Worm (Caenorhabditis elegans): ENCODE results near the gene R11E3.1.

R11E3.1 gene

DNA sequence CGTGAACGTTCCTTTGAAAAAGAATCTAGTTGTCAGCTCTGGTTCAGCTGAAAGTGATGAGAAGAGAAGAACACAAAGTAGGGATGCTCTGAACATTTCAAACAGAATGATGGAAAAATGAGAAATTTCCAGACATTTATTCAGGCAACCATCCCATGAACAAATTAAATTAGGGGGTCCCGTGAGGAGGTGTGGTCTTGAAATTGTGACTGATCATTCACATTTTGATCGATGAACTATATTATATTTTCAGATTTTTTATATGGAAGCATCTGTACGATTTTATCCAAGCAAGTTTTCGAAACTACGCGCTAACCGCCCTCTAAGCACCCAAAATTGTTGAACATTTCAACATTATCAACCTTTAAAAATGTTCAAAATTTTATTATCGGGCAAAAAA, 13.5 kb upstream of the R11E3.1 start, which contains the start of gene R11E3.19:
Gene R11E3.19 (minus strand): TSS at position 101 of the 400 bp plus-strand sequence.
- TF ChIP-seq hnd-1 (tag; optimal IDR thresholded peaks at IDR 0.05), result no peak
- TF ChIP-seq pes-1 (GFP tag; IDR thresholded peaks at IDR 0.05), result no peak
- no peak for TF ChIP-seq ama-1 (optimal IDR thresholded peaks at IDR 0.05)
- TF ChIP-seq ets-7 (tag; optimal IDR thresholded peaks at IDR 0.05), result no peak
- no peak for TF ChIP-seq scrt-1 (GFP tag; IDR thresholded peaks at IDR 0.05)
- no peak for TF ChIP-seq flt-1 (GFP tag; IDR thresholded peaks at IDR 0.05)
- TF ChIP-seq sea-1 (GFP tag; conservative IDR thresholded peaks at IDR 0.05), result no peak
- TF ChIP-seq hmg-4 (GFP tag; optimal IDR thresholded peaks at IDR 0.05), result no peak
- no peak for TF ChIP-seq aly-1 (tag; optimal IDR thresholded peaks at IDR 0.05)
- no peak for TF ChIP-seq tra-4 (tag; optimal IDR thresholded peaks at IDR 0.05)
- TF ChIP-seq B0310.2 (tag; optimal IDR thresholded peaks at IDR 0.05), result no peak
- no peak for TF ChIP-seq ceh-36 (tag; optimal IDR thresholded peaks at IDR 0.05)
- TF ChIP-seq tbx-11 (GFP tag; IDR thresholded peaks at IDR 0.05), result no peak
- TF ChIP-seq tbx-37 (GFP tag; conservative IDR thresholded peaks at IDR 0.05), result no peak
- TF ChIP-seq F13C5.2 (tag; optimal IDR thresholded peaks at IDR 0.05), result no peak
- TF ChIP-seq ceh-13 (GFP tag; optimal IDR thresholded peaks at IDR 0.05), result no peak
- TF ChIP-seq hmbx-1 (tag; optimal IDR thresholded peaks at IDR 0.05), result no peak

DNA sequence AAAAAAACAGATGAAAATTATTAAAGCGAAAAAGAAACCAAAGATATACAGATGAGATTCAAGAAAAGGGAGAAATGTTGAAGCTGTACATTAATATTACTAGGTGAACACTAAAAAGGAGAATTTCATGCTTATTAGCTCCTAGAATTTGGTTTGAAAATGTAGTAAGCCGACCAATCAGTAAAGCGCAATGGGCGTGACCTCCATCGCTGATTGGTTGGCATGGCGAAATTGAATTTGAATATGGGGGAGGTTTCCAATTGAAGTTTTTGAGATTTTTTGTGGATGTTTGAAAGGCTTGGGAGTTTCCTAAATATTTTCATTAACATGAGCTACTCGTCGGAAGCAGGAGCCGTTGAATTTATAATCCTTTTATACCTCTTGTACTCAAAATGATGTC, 13.0 kb upstream of the R11E3.1 start:
- TF ChIP-seq B0310.2 (tag; optimal IDR thresholded peaks at IDR 0.05) (no peak), flt-1 (GFP tag; IDR thresholded peaks at IDR 0.05) (no peak), ceh-36 (tag; optimal IDR thresholded peaks at IDR 0.05) (no peak), tbx-11 (GFP tag; IDR thresholded peaks at IDR 0.05) (no peak), tra-4 (tag; optimal IDR thresholded peaks at IDR 0.05) (no peak), F13C5.2 (tag; optimal IDR thresholded peaks at IDR 0.05) (no peak), hmg-4 (GFP tag; optimal IDR thresholded peaks at IDR 0.05) (no peak), ama-1 (optimal IDR thresholded peaks at IDR 0.05) (no peak), pes-1 (GFP tag; IDR thresholded peaks at IDR 0.05) (no peak), hnd-1 (tag; optimal IDR thresholded peaks at IDR 0.05) (no peak), sea-1 (GFP tag; conservative IDR thresholded peaks at IDR 0.05) (no peak), ets-7 (tag; optimal IDR thresholded peaks at IDR 0.05) (no peak), aly-1 (tag; optimal IDR thresholded peaks at IDR 0.05) (no peak), scrt-1 (GFP tag; IDR thresholded peaks at IDR 0.05) (no peak), hmbx-1 (tag; optimal IDR thresholded peaks at IDR 0.05) (no peak), tbx-37 (GFP tag; conservative IDR thresholded peaks at IDR 0.05) (no peak)

DNA sequence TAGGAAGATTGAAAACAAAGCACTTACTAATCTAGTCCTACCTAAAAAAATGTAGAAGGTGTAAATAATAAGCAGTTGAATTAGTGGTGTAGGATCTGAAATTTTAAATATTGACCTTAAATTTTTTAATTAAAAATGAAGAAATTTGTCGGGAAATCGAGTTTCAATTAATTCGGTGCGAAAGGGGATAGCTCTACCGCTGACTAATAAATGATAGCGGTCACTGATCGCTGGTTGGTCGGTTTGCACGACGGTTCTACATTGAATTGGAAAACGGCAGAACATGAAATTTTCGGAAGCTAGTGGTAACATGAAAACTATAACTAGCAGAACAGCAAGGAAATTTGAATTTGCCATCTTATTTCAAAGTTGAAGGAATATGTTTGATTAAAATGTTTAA, 9.4 kb upstream of the R11E3.1 start, which contains the start of gene set-15:
Gene set-15 (minus strand): TSS at position 101 of the 400 bp plus-strand sequence.
- no peak for TF ChIP-seq ets-7 (tag; optimal IDR thresholded peaks at IDR 0.05)
- no peak for TF ChIP-seq sea-1 (GFP tag; conservative IDR thresholded peaks at IDR 0.05)
- TF ChIP-seq aly-1 (tag; optimal IDR thresholded peaks at IDR 0.05), result no peak
- no peak for TF ChIP-seq tra-4 (tag; optimal IDR thresholded peaks at IDR 0.05)
- TF ChIP-seq hnd-1 (tag; optimal IDR thresholded peaks at IDR 0.05), result no peak
- TF ChIP-seq pes-1 (GFP tag; IDR thresholded peaks at IDR 0.05), result no peak
- no peak for TF ChIP-seq scrt-1 (GFP tag; IDR thresholded peaks at IDR 0.05)
- TF ChIP-seq hmg-4 (GFP tag; optimal IDR thresholded peaks at IDR 0.05), result no peak
- TF ChIP-seq ama-1 (optimal IDR thresholded peaks at IDR 0.05), result no peak
- TF ChIP-seq tbx-37 (GFP tag; conservative IDR thresholded peaks at IDR 0.05), result no peak
- TF ChIP-seq ceh-36 (tag; optimal IDR thresholded peaks at IDR 0.05), result no peak
- no peak for TF ChIP-seq hmbx-1 (tag; optimal IDR thresholded peaks at IDR 0.05)
- no peak for TF ChIP-seq ceh-13 (GFP tag; optimal IDR thresholded peaks at IDR 0.05)
- no peak for TF ChIP-seq tbx-11 (GFP tag; IDR thresholded peaks at IDR 0.05)
- TF ChIP-seq B0310.2 (tag; optimal IDR thresholded peaks at IDR 0.05), result no peak
- TF ChIP-seq F13C5.2 (tag; optimal IDR thresholded peaks at IDR 0.05), result no peak
- no peak for TF ChIP-seq flt-1 (GFP tag; IDR thresholded peaks at IDR 0.05)

DNA sequence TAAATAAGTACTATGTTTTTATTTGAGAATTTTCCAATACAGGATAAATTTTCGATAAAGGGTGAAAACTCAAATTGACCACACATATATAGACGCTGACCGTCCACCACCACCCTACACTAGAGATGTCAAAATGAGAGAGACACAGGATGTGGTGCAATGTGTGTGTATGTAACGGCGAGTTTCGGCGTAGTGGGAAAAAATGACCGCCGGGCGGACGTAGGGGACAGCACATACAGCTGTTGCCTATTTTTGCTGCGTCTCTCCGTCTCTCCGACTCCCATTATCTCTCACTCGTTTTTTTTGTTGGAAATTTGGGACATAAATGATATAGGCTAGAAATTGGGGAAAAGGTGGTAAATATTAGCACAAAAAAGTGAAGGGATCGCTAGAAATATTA, 8.4 kb upstream of the R11E3.1 start:
- peak; percentile 18 for TF ChIP-seq F13C5.2 (tag; optimal IDR thresholded peaks at IDR 0.05)
- TF ChIP-seq pes-1 (GFP tag; IDR thresholded peaks at IDR 0.05), result no peak
- no peak for TF ChIP-seq hnd-1 (tag; optimal IDR thresholded peaks at IDR 0.05)
- peak; percentile 55 for TF ChIP-seq hmg-4 (GFP tag; optimal IDR thresholded peaks at IDR 0.05)
- no peak for TF ChIP-seq tbx-11 (GFP tag; IDR thresholded peaks at IDR 0.05)
- no peak for TF ChIP-seq ceh-36 (tag; optimal IDR thresholded peaks at IDR 0.05)
- TF ChIP-seq sea-1 (GFP tag; conservative IDR thresholded peaks at IDR 0.05), result no peak
- no peak for TF ChIP-seq scrt-1 (GFP tag; IDR thresholded peaks at IDR 0.05)
- no peak for TF ChIP-seq tbx-37 (GFP tag; conservative IDR thresholded peaks at IDR 0.05)

DNA sequence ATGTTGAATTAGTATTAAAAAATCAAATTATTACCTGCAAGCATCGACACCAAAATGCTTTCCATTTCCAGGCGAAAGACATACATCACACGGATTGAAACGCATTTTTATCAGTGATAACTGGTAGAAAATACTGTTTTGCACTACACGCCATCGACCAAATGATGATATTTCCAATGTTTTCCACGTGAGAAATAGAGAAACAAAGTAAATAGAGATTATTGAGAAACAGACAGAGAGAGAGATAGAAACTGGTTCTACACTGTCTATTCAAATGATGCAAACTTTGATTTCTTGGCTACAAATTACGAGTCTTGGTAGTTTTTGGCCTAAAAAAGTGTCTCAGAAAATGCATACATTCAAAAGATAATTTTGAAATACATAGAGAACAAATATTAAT, 1.2 kb upstream of the R11E3.1 start, which contains the start of gene nhr-104:
Gene nhr-104 (minus strand): TSS at position 361 of the 400 bp plus-strand sequence.
- TF ChIP-seq hmbx-1 (tag; optimal IDR thresholded peaks at IDR 0.05) (no peak), B0310.2 (tag; optimal IDR thresholded peaks at IDR 0.05) (no peak), F13C5.2 (tag; optimal IDR thresholded peaks at IDR 0.05) (no peak), tra-4 (tag; optimal IDR thresholded peaks at IDR 0.05) (no peak), scrt-1 (GFP tag; IDR thresholded peaks at IDR 0.05) (no peak), flt-1 (GFP tag; IDR thresholded peaks at IDR 0.05) (no peak), ets-7 (tag; optimal IDR thresholded peaks at IDR 0.05) (no peak), aly-1 (tag; optimal IDR thresholded peaks at IDR 0.05) (no peak), tbx-37 (GFP tag; conservative IDR thresholded peaks at IDR 0.05) (no peak), ceh-36 (tag; optimal IDR thresholded peaks at IDR 0.05) (no peak)

DNA sequence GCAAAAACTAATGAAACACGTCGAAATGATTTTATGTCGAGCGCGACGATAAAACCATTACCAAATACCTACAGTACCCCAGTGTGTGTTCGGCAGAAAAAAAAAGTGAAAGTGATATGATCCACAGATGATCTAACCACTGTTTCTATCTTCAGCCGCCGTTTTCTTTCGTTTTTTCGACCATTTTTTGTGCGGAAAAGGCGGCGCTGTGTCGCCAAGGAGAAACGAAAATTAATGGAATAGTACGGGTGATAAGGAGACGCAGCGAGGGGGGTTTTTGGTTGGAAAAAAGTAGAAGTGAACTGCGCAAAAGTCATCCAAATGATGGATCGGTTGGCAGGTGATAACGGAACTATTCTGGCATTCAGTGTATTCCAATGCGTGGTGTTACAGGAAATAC, 5.6 kb downstream of the R11E3.1 start:
- TF ChIP-seq ceh-36 (tag; optimal IDR thresholded peaks at IDR 0.05) (no peak), sea-1 (GFP tag; conservative IDR thresholded peaks at IDR 0.05) (no peak), ets-7 (tag; optimal IDR thresholded peaks at IDR 0.05) (no peak), aly-1 (tag; optimal IDR thresholded peaks at IDR 0.05) (no peak), scrt-1 (GFP tag; IDR thresholded peaks at IDR 0.05) (no peak), hnd-1 (tag; optimal IDR thresholded peaks at IDR 0.05) (no peak), tbx-37 (GFP tag; conservative IDR thresholded peaks at IDR 0.05) (no peak), flt-1 (GFP tag; IDR thresholded peaks at IDR 0.05) (no peak), pes-1 (GFP tag; IDR thresholded peaks at IDR 0.05) (no peak), hmg-4 (GFP tag; optimal IDR thresholded peaks at IDR 0.05) (no peak), tbx-11 (GFP tag; IDR thresholded peaks at IDR 0.05) (no peak), ama-1 (optimal IDR thresholded peaks at IDR 0.05) (no peak)

DNA sequence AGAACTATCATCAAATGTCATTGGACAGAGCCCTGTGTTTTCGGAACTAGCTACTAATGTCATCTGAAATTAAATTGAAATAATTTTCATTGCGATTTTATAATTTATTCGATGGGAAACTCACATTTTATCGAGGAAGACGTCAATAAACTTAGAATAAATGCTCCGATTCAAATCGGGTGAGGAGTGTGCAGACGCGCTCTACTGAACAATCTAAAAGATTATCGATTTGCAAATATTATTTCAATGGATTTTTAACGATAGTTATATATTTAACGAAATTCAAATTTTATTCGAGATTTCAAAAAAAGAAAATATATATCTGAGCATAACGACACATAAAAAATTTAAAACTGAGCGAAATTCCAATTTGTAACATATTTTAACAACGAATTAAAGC, 9.6 kb downstream of the R11E3.1 start, which contains the start of gene eor-1:
Gene eor-1 (minus strand): TSS at position 65 of the 400 bp plus-strand sequence.
- no peak for TF ChIP-seq tbx-37 (GFP tag; conservative IDR thresholded peaks at IDR 0.05)
- no peak for TF ChIP-seq hnd-1 (tag; optimal IDR thresholded peaks at IDR 0.05)
